Fruit fly (Drosophila melanogaster) whole organism, embryonic: Measurements from ENCODE around the gene CAH7.
A peak's percentile ranks its signal among the peaks of the same experiment; 100 is the strongest.

ENCODE experiments used
- Abd-B ChIP-seq: fragments of 200-800 bp; sonication (Bioruptor generic); optimal IDR thresholded peaks from 2 replicates; lab custom pipeline; 2018; ENCODE audit warnings: missing biosample characterization, mild to moderate bottlenecking, missing genetic modification characterization, moderate library complexity
- CG13123 ChIP-seq: fragments of 200-800 bp; sonication (Bioruptor generic); optimal IDR thresholded peaks from 2 replicates; lab custom pipeline; 2016; ENCODE audit warnings: missing biosample characterization, missing genetic modification characterization
- CG13296 ChIP-seq: fragments of 200-800 bp; sonication (Bioruptor generic); optimal IDR thresholded peaks from 3 replicates; lab custom pipeline; 2018; ENCODE audit warnings: missing biosample characterization, mild to moderate bottlenecking, missing genetic modification characterization
- CG14710 ChIP-seq: fragments of 200-800 bp; sonication (Bioruptor generic); optimal IDR thresholded peaks from 3 replicates; lab custom pipeline; 2019; ENCODE audit warnings: missing biosample characterization, mild to moderate bottlenecking, missing genetic modification characterization, moderate library complexity
- CG17912 ChIP-seq: fragments of 200-800 bp; sonication (Bioruptor generic); optimal IDR thresholded peaks from 2 replicates; lab custom pipeline; 2018; ENCODE audit warnings: missing biosample characterization, mild to moderate bottlenecking, missing genetic modification characterization
- CG18476 ChIP-seq: fragments of 200-800 bp; sonication (Bioruptor generic); optimal IDR thresholded peaks from 2 replicates; lab custom pipeline; 2016; ENCODE audit warnings: missing biosample characterization, mild to moderate bottlenecking, missing genetic modification characterization
- CG2116 ChIP-seq: fragments of 200-800 bp; sonication (Bioruptor generic); optimal IDR thresholded peaks from 3 replicates; lab custom pipeline; 2018; ENCODE audit warnings: missing biosample characterization, mild to moderate bottlenecking, missing genetic modification characterization
- CG2120 ChIP-seq: fragments of 200-800 bp; sonication (Bioruptor generic); optimal IDR thresholded peaks from 3 replicates; lab custom pipeline; 2016; ENCODE audit warnings: missing biosample characterization, missing genetic modification characterization
- CG2202 ChIP-seq: fragments of 200-800 bp; sonication (Bioruptor generic); optimal IDR thresholded peaks from 2 replicates; lab custom pipeline; 2018; ENCODE audit warnings: missing biosample characterization, mild to moderate bottlenecking, missing genetic modification characterization
- CG2678 ChIP-seq: fragments of 200-800 bp; sonication (Bioruptor generic); optimal IDR thresholded peaks from 3 replicates; lab custom pipeline; 2019; ENCODE audit warnings: missing biosample characterization, mild to moderate bottlenecking, missing genetic modification characterization, moderate library complexity
- CG31224 ChIP-seq: fragments of 200-800 bp; sonication (Bioruptor generic); IDR thresholded peaks from 2 replicates; pipeline ENCODE4 v1.3.6; 2022; ENCODE audit warnings: missing biosample characterization, missing genetic modification characterization
- CG3407 ChIP-seq: fragments of 200-800 bp; sonication (Bioruptor generic); optimal IDR thresholded peaks from 2 replicates; lab custom pipeline; 2018; ENCODE audit warnings: missing biosample characterization, mild to moderate bottlenecking, missing genetic modification characterization
- CG6175 ChIP-seq: fragments of 200-800 bp; sonication (Bioruptor generic); IDR thresholded peaks from 3 replicates; pipeline ENCODE4 v1.3.6; 2022; ENCODE audit warnings: missing biosample characterization, missing genetic modification characterization
- CG7556 ChIP-seq: fragments of 200-800 bp; sonication (Bioruptor generic); optimal IDR thresholded peaks from 2 replicates; lab custom pipeline; 2017; ENCODE audit warnings: missing biosample characterization, mild to moderate bottlenecking, missing genetic modification characterization
- CG7745 ChIP-seq: fragments of 200-800 bp; sonication (Bioruptor generic); optimal IDR thresholded peaks from 2 replicates; lab custom pipeline; 2018; ENCODE audit warnings: missing biosample characterization, mild to moderate bottlenecking, missing genetic modification characterization, moderate library complexity
- CG7928 ChIP-seq: fragments of 200-800 bp; sonication (Bioruptor generic); optimal IDR thresholded peaks from 2 replicates; lab custom pipeline; 2017; ENCODE audit warnings: missing biosample characterization, mild to moderate bottlenecking, missing genetic modification characterization
- CG8089 ChIP-seq: fragments of 200-800 bp; sonication (Bioruptor generic); optimal IDR thresholded peaks from 3 replicates; lab custom pipeline; 2016; ENCODE audit warnings: missing biosample characterization, missing genetic modification characterization
- CG9215 ChIP-seq: fragments of 200-800 bp; sonication (Bioruptor generic); IDR thresholded peaks from 2 replicates; pipeline ENCODE4 v1.3.6; 2022; ENCODE audit warnings: missing biosample characterization, missing genetic modification characterization
- CG9817 ChIP-seq: fragments of 200-800 bp; sonication (Bioruptor generic); optimal IDR thresholded peaks from 2 replicates; lab custom pipeline; 2018; ENCODE audit warnings: missing biosample characterization, mild to moderate bottlenecking, missing genetic modification characterization, moderate library complexity
- CTCF ChIP-seq: fragments of 200-800 bp; sonication (Bioruptor generic); optimal IDR thresholded peaks from 2 replicates; lab custom pipeline; 2017; ENCODE audit warnings: missing biosample characterization, mild to moderate bottlenecking, missing genetic modification characterization, moderate library complexity
- Chrac-16 ChIP-seq: fragments of 200-800 bp; sonication (Bioruptor generic); optimal IDR thresholded peaks from 3 replicates; lab custom pipeline; 2016; ENCODE audit warnings: missing biosample characterization, missing genetic modification characterization
- CkIIα-i1 ChIP-seq: fragments of 200-800 bp; sonication (Bioruptor generic); IDR thresholded peaks from 2 replicates; pipeline ENCODE4 v1.3.6; 2022; ENCODE audit warnings: missing biosample characterization, missing genetic modification characterization
- Dbx ChIP-seq: fragments of 200-800 bp; sonication (Bioruptor generic); IDR thresholded peaks from 3 replicates; pipeline ENCODE4 v1.3.6; 2022; ENCODE audit warnings: missing biosample characterization, missing genetic modification characterization
- Dek ChIP-seq: fragments of 200-800 bp; sonication (Bioruptor generic); optimal IDR thresholded peaks from 3 replicates; lab custom pipeline; 2019; ENCODE audit warnings: missing biosample characterization, mild to moderate bottlenecking, missing genetic modification characterization, moderate library complexity
- GATAe ChIP-seq: fragments of 200-800 bp; sonication (Bioruptor generic); conservative IDR thresholded peaks from 2 replicates; pipeline ENCODE4 v1.3.6; 2022; ENCODE audit warnings: missing biosample characterization, missing genetic modification characterization
- HmgD ChIP-seq: fragments of 200-800 bp; sonication (Bioruptor generic); optimal IDR thresholded peaks from 3 replicates; lab custom pipeline; 2016; ENCODE audit warnings: missing biosample characterization, missing genetic modification characterization
- Meics ChIP-seq: fragments of 200-800 bp; sonication (Bioruptor generic); optimal IDR thresholded peaks from 2 replicates; lab custom pipeline; 2017; ENCODE audit warnings: missing biosample characterization, mild to moderate bottlenecking, missing genetic modification characterization
- Sox100B ChIP-seq: fragments of 200-800 bp; sonication (Bioruptor generic); optimal IDR thresholded peaks from 3 replicates; lab custom pipeline; 2018; ENCODE audit warnings: missing biosample characterization, mild to moderate bottlenecking, missing genetic modification characterization
- ab ChIP-seq: fragments of 200-800 bp; sonication (Bioruptor generic); optimal IDR thresholded peaks from 2 replicates; lab custom pipeline; 2016; ENCODE audit warnings: missing biosample characterization, missing genetic modification characterization
- al ChIP-seq: fragments of 200-800 bp; sonication (Bioruptor generic); IDR thresholded peaks from 2 replicates; pipeline ENCODE4 v1.3.6; 2022; ENCODE audit warnings: missing biosample characterization, missing genetic modification characterization
- ash1 ChIP-seq: fragments of 200-800 bp; sonication (Bioruptor generic); optimal IDR thresholded peaks from 2 replicates; lab custom pipeline; 2018; ENCODE audit warnings: missing biosample characterization, mild to moderate bottlenecking, missing genetic modification characterization
- bab2 ChIP-seq: fragments of 200-800 bp; sonication (Bioruptor generic); optimal IDR thresholded peaks from 2 replicates; lab custom pipeline; 2016; ENCODE audit warnings: missing biosample characterization, missing genetic modification characterization
- dati ChIP-seq: fragments of 200-800 bp; sonication (Bioruptor generic); IDR thresholded peaks from 2 replicates; pipeline ENCODE4 v1.3.6; 2022; ENCODE audit warnings: missing biosample characterization, missing genetic modification characterization
- disco-r ChIP-seq: fragments of 200-800 bp; sonication (Bioruptor generic); optimal IDR thresholded peaks from 2 replicates; lab custom pipeline; 2016; ENCODE audit warnings: missing biosample characterization, missing genetic modification characterization
- eyg ChIP-seq: fragments of 200-800 bp; sonication (Bioruptor generic); optimal IDR thresholded peaks from 3 replicates; lab custom pipeline; 2016; ENCODE audit warnings: missing biosample characterization, missing genetic modification characterization
- fd102C ChIP-seq: fragments of 200-800 bp; sonication (Bioruptor generic); optimal IDR thresholded peaks from 2 replicates; lab custom pipeline; 2018; ENCODE audit warnings: missing biosample characterization, mild to moderate bottlenecking, missing genetic modification characterization, moderate library complexity
- fd96Cb ChIP-seq: fragments of 200-800 bp; sonication (Bioruptor generic); optimal IDR thresholded peaks from 2 replicates; lab custom pipeline; 2018; ENCODE audit warnings: missing biosample characterization, mild to moderate bottlenecking, missing genetic modification characterization, moderate library complexity
- gcm2 ChIP-seq: fragments of 200-800 bp; sonication (Bioruptor generic); optimal IDR thresholded peaks from 2 replicates; lab custom pipeline; 2016; ENCODE audit warnings: missing biosample characterization, missing genetic modification characterization
- gsb ChIP-seq: fragments of 200-800 bp; sonication (Bioruptor generic); IDR thresholded peaks from 2 replicates; pipeline ENCODE4 v1.3.6; 2022; ENCODE audit warnings: missing biosample characterization, missing genetic modification characterization
- h ChIP-seq: fragments of >200 bp; optimal IDR thresholded peaks from 2 replicates; lab custom pipeline; 2017
- inv ChIP-seq: fragments of 200-800 bp; sonication (Bioruptor generic); IDR thresholded peaks from 2 replicates; pipeline ENCODE4 v1.3.6; 2022; ENCODE audit warnings: missing biosample characterization, missing genetic modification characterization; ENCODE audit not compliant: partially characterized antibody
- klu ChIP-seq: fragments of 200-800 bp; sonication (Bioruptor generic); IDR thresholded peaks from 2 replicates; pipeline ENCODE4 v1.3.6; 2022; ENCODE audit warnings: missing biosample characterization, missing genetic modification characterization
- pan ChIP-seq, 4 experiments: fragments of >200 bp in 3 of 4; fragments of 200-800 bp in 1 of 4; sonication (Bioruptor generic) in 1 of 4; optimal IDR thresholded peaks in 3 of 4; IDR thresholded peaks in 1 of 4; 2 replicates each; pipeline versions ENCODE4 v1.3.6 to Lab custom; 2017 to 2022; ENCODE audit warnings: missing biosample characterization in 2 of 4, missing genetic modification characterization in 2 of 4, mixed read lengths in 1 of 4
- pzg ChIP-seq: fragments of 200-800 bp; sonication (Bioruptor generic); optimal IDR thresholded peaks from 3 replicates; lab custom pipeline; 2018; ENCODE audit warnings: missing biosample characterization, mild to moderate bottlenecking, missing genetic modification characterization, moderate library complexity
- ranshi ChIP-seq: fragments of 200-800 bp; sonication (Bioruptor generic); IDR thresholded peaks from 2 replicates; pipeline ENCODE4 v1.3.6; 2022; ENCODE audit warnings: missing biosample characterization, missing genetic modification characterization
- schlank ChIP-seq: fragments of 200-800 bp; sonication (Bioruptor generic); optimal IDR thresholded peaks from 2 replicates; lab custom pipeline; 2018; ENCODE audit warnings: missing biosample characterization, mild to moderate bottlenecking, missing genetic modification characterization
- slou ChIP-seq: fragments of 200-800 bp; sonication (Bioruptor generic); optimal IDR thresholded peaks from 3 replicates; lab custom pipeline; 2016; ENCODE audit warnings: missing biosample characterization, missing genetic modification characterization
- ttk ChIP-seq: fragments of 200-800 bp; sonication (Bioruptor generic); IDR thresholded peaks from 2 replicates; pipeline ENCODE4 v2.1.2; 2022; ENCODE audit warnings: missing biosample characterization, missing genetic modification characterization
- tup ChIP-seq: fragments of 200-800 bp; sonication (Bioruptor generic); optimal IDR thresholded peaks from 2 replicates; lab custom pipeline; 2016; ENCODE audit warnings: missing biosample characterization, mild to moderate bottlenecking, missing genetic modification characterization, moderate library complexity
- wor ChIP-seq: fragments of 200-800 bp; sonication (Bioruptor generic); IDR thresholded peaks from 2 replicates; pipeline ENCODE4 v1.3.6; 2022; ENCODE audit warnings: missing biosample characterization, missing genetic modification characterization

CAH7 gene

dm6 chr3R:10097531-10098295, 14.3 kb upstream of the CAH7 start (continued):
- TF ChIP-seq wor (GFP tag; lab: Robert Waterston, UW) (no peak), disco-r (GFP tag; lab: Kevin White, UChicago) (peak; percentile 24), CTCF (GFP tag; lab: Kevin White, UChicago) (no peak), gsb (GFP tag; lab: Robert Waterston, UW) (peak; percentile 55; the same call in 1 of the 2 replicates), Sox100B (GFP tag; lab: Kevin White, UChicago) (peak; percentile 70), Meics (GFP tag; lab: Kevin White, UChicago) (peak; percentile 74), Abd-B (GFP tag; lab: Kevin White, UChicago) (no peak), pan (optimal IDR thresholded peaks at IDR 0.05; lab: Kevin White, UChicago) (no peak), pan (GFP tag; optimal IDR thresholded peaks at IDR 0.05 in 1 of 2, IDR thresholded peaks at IDR 0.05 in 1 of 2) (peak in 1 of 2 experiments; percentile 48), CG7556 (peak; percentile 75), CG2678 (tag; lab: Kevin White, UChicago) (peak; percentile 82), CG7745 (tag; lab: Kevin White, UChicago) (no peak), CkIIα-i1 (GFP tag; lab: Robert Waterston, UW) (0 out of 2 replicates have a peak, but pooled peaks have one; percentile 37), h (lab: Kevin White, UChicago) (no peak), dati (GFP tag; lab: Robert Waterston, UW) (no peak), Chrac-16 (GFP tag; lab: Kevin White, UChicago) (peak; percentile 52), ranshi (GFP tag; lab: Robert Waterston, UW) (peak; percentile 60; the same call in 1 of the 2 replicates), CG31224 (GFP tag; lab: Robert Waterston, UW) (peak; percentile 45; the same call in 1 of the 2 replicates), GATAe (GFP tag; lab: Robert Waterston, UW) (peak; percentile 20; the same call in 1 of the 2 replicates), CG3407 (GFP tag; lab: Kevin White, UChicago) (no peak), CG2120 (GFP tag; lab: Kevin White, UChicago) (peak; percentile 90), tup (no peak), Dbx (GFP tag; lab: Robert Waterston, UW) (peak; percentile 70; the same call in 2 of the 3 replicates), CG2202 (tag; lab: Kevin White, UChicago) (no peak), CG13296 (GFP tag; lab: Kevin White, UChicago) (peak; percentile 78), pzg (GFP tag; lab: Kevin White, UChicago) (no peak), gcm2 (GFP tag; lab: Kevin White, UChicago) (peak; percentile 27), CG7928 (GFP tag; lab: Kevin White, UChicago) (peak; percentile 33), CG6175 (GFP tag; lab: Robert Waterston, UW) (peak; percentile 88), slou (GFP tag; lab: Kevin White, UChicago) (no peak), CG9215 (GFP tag; lab: Robert Waterston, UW) (peak; percentile 59), ab (GFP tag; lab: Kevin White, UChicago) (no peak), bab2 (GFP tag; lab: Kevin White, UChicago) (peak; percentile 66), CG14710 (tag; lab: Kevin White, UChicago) (peak; percentile 5), CG2116 (GFP tag; lab: Kevin White, UChicago) (peak; percentile 3), klu (peak; percentile 64; the same call in 1 of the 2 replicates), inv (GFP tag; lab: Robert Waterston, UW) (no peak), CG18476 (GFP tag; lab: Kevin White, UChicago) (no peak), Dek (tag; lab: Kevin White, UChicago) (peak; percentile 63), schlank (tag; lab: Kevin White, UChicago) (peak; percentile 73), fd102C (GFP tag; lab: Kevin White, UChicago) (no peak), ttk (GFP tag; lab: Robert Waterston, UW) (peak; percentile 61), fd96Cb (tag; lab: Kevin White, UChicago) (peak; percentile 58), CG9817 (tag; lab: Kevin White, UChicago) (peak; percentile 74), al (GFP tag; lab: Robert Waterston, UW) (peak; percentile 47), eyg (GFP tag; lab: Kevin White, UChicago) (peak; percentile 66), CG17912 (no peak), HmgD (no peak), ash1 (GFP tag; lab: Kevin White, UChicago) (no peak), CG13123 (GFP tag; lab: Kevin White, UChicago) (no peak), CG8089 (GFP tag; lab: Kevin White, UChicago) (peak; percentile 5)
